Worm (Caenorhabditis elegans) whole organism, young adult: Measurements from ENCODE around the gene ubq-1.

Experiments
- B0035.1 ChIP-seq: sonication (generic microtip); optimal IDR thresholded peaks from 2 replicates; lab custom pipeline; 2016; ENCODE audit warnings: missing genetic modification characterization, mild to moderate bottlenecking, missing compliant biosample characterization, missing genotype, missing genetic modification reagents
- C06A6.2 ChIP-seq: fragments of 200-800 bp; sonication (Bioruptor generic); conservative IDR thresholded peaks from 2 replicates; pipeline ENCODE4 v1.3.6; 2022; ENCODE audit warnings: missing genetic modification characterization, missing compliant biosample characterization
- C17E4.6 ChIP-seq: fragments of 200-800 bp; sonication (Bioruptor generic); IDR thresholded peaks from 2 replicates; pipeline ENCODE4 v1.3.6; 2022; ENCODE audit warnings: missing genetic modification reagents, missing genetic modification characterization, missing compliant biosample characterization
- F10E7.11 ChIP-seq: sonication (generic microtip); optimal IDR thresholded peaks from 2 replicates; lab custom pipeline; 2017; ENCODE audit warnings: mild to moderate bottlenecking, missing genetic modification characterization, moderate library complexity, missing compliant biosample characterization
- F22D6.2 ChIP-seq: sonication (generic microtip); optimal IDR thresholded peaks from 2 replicates; lab custom pipeline; 2016; ENCODE audit warnings: mild to moderate bottlenecking, missing genetic modification characterization, missing compliant biosample characterization
- F33H1.4 ChIP-seq: fragments of 200-800 bp; sonication (Bioruptor generic); IDR thresholded peaks from 2 replicates; pipeline ENCODE4 v1.3.6; 2022; ENCODE audit warnings: missing genetic modification reagents, missing genetic modification characterization, missing compliant biosample characterization
- F39B2.1 ChIP-seq: fragments of 200-800 bp; sonication (Bioruptor generic); IDR thresholded peaks from 2 replicates; pipeline ENCODE4 v1.3.6; 2022; ENCODE audit warnings: missing genetic modification reagents, missing genetic modification characterization, missing compliant biosample characterization
- F52B5.7 ChIP-seq: sonication (generic microtip); optimal IDR thresholded peaks from 2 replicates; lab custom pipeline; 2016; ENCODE audit warnings: mild to moderate bottlenecking, missing genetic modification characterization, missing compliant biosample characterization
- F57C9.4 ChIP-seq: sonication (generic microtip); optimal IDR thresholded peaks from 2 replicates; lab custom pipeline; 2017; ENCODE audit warnings: mild to moderate bottlenecking, missing genetic modification characterization, missing compliant biosample characterization
- K12H6.12 ChIP-seq: fragments of 200-800 bp; sonication (Bioruptor generic); optimal IDR thresholded peaks from 2 replicates; lab custom pipeline; 2018; ENCODE audit warnings: mild to moderate bottlenecking, missing genetic modification characterization, missing compliant biosample characterization
- Y53F4B.3 ChIP-seq: fragments of 200-800 bp; sonication (Bioruptor generic); IDR thresholded peaks from 2 replicates; pipeline ENCODE4 v1.3.6; 2022; ENCODE audit warnings: missing genetic modification reagents, missing genetic modification characterization, missing compliant biosample characterization
- Y53G8AR.9 ChIP-seq: fragments of 200-800 bp; sonication (Bioruptor generic); conservative IDR thresholded peaks from 2 replicates; pipeline ENCODE4 v1.3.6; 2022; ENCODE audit warnings: missing genetic modification reagents, missing genetic modification characterization, missing compliant biosample characterization
- Y56A3A.18 ChIP-seq: fragments of 200-800 bp; sonication (Bioruptor generic); IDR thresholded peaks from 2 replicates; pipeline ENCODE4 v1.3.6; 2022; ENCODE audit warnings: missing genetic modification reagents, missing genetic modification characterization, missing compliant biosample characterization
- ama-1 ChIP-seq, 3 experiments: fragments of 150-350 bp in 1 of 3; sonication (generic microtip) in 2 of 3; optimal IDR thresholded peaks; 2 replicates each; lab custom pipeline; 2014 to 2018; ENCODE audit warnings: missing biosample characterization in 2 of 3, missing genetic modification characterization in 2 of 3, missing genetic modification reagents in 2 of 3
- aptf-3 ChIP-seq: fragments of 200-800 bp; sonication (Bioruptor generic); IDR thresholded peaks from 2 replicates; pipeline ENCODE4 v1.3.6; 2022; ENCODE audit warnings: missing genetic modification characterization, missing compliant biosample characterization
- athp-1 ChIP-seq: sonication (generic microtip); optimal IDR thresholded peaks from 2 replicates; lab custom pipeline; 2017; ENCODE audit warnings: mild to moderate bottlenecking, missing genetic modification characterization, missing compliant biosample characterization
- attf-5 ChIP-seq: fragments of 200-800 bp; sonication (Bioruptor generic); optimal IDR thresholded peaks from 2 replicates; lab custom pipeline; 2018; ENCODE audit warnings: mild to moderate bottlenecking, missing genetic modification characterization, missing compliant biosample characterization
- cebp-2 ChIP-seq: fragments of 200-800 bp; sonication (Bioruptor generic); IDR thresholded peaks from 2 replicates; pipeline ENCODE4 v1.3.6; 2022; ENCODE audit warnings: missing genetic modification characterization, missing compliant biosample characterization
- ceh-100 ChIP-seq: fragments of 200-800 bp; sonication (Bioruptor generic); IDR thresholded peaks from 2 replicates; pipeline ENCODE4 v1.3.6; 2022; ENCODE audit warnings: missing genetic modification reagents, missing genetic modification characterization, missing compliant biosample characterization
- ceh-58 ChIP-seq: fragments of 200-800 bp; sonication (Bioruptor generic); IDR thresholded peaks from 2 replicates; pipeline ENCODE4 v1.3.6; 2022; ENCODE audit warnings: missing genetic modification characterization, missing compliant biosample characterization
- ceh-79 ChIP-seq: sonication (generic microtip); optimal IDR thresholded peaks from 2 replicates; lab custom pipeline; 2017; ENCODE audit warnings: mild to moderate bottlenecking, missing genetic modification characterization, missing compliant biosample characterization
- ceh-91 ChIP-seq: fragments of 200-800 bp; sonication (Bioruptor generic); IDR thresholded peaks from 2 replicates; pipeline ENCODE4 v1.3.6; 2022; ENCODE audit warnings: missing genetic modification reagents, missing genetic modification characterization, missing compliant biosample characterization
- die-1 ChIP-seq: sonication (generic microtip); optimal IDR thresholded peaks from 2 replicates; lab custom pipeline; 2016; ENCODE audit warnings: missing genotype, mild to moderate bottlenecking, missing genetic modification characterization, missing compliant biosample characterization
- dox-1 ChIP-seq: fragments of 200-800 bp; sonication (Bioruptor generic); IDR thresholded peaks from 2 replicates; pipeline ENCODE4 v1.3.6; 2022; ENCODE audit warnings: missing genetic modification reagents, missing genetic modification characterization, missing compliant biosample characterization
- dpff-1 ChIP-seq: sonication (generic microtip); optimal IDR thresholded peaks from 2 replicates; lab custom pipeline; 2017; ENCODE audit warnings: mild to moderate bottlenecking, missing genetic modification characterization, missing compliant biosample characterization
- fkh-3 ChIP-seq: sonication (generic microtip); optimal IDR thresholded peaks from 2 replicates; lab custom pipeline; 2016; ENCODE audit warnings: mild to moderate bottlenecking, missing genetic modification characterization, missing compliant biosample characterization
- hlh-26 ChIP-seq: fragments of 200-800 bp; sonication (Bioruptor generic); conservative IDR thresholded peaks from 2 replicates; pipeline ENCODE4 v1.3.6; 2022; ENCODE audit warnings: missing genetic modification reagents, missing genetic modification characterization, missing compliant biosample characterization
- hmg-1.2 ChIP-seq: fragments of 200-800 bp; sonication (Bioruptor generic); IDR thresholded peaks from 2 replicates; pipeline ENCODE4 v1.3.6; 2022; ENCODE audit warnings: missing genetic modification reagents, missing genetic modification characterization, missing compliant biosample characterization
- let-526 ChIP-seq: fragments of 200-800 bp; sonication (Bioruptor generic); IDR thresholded peaks from 2 replicates; pipeline ENCODE4 v1.3.6; 2022; ENCODE audit warnings: missing genetic modification reagents, missing genetic modification characterization, missing compliant biosample characterization
- lin-26 ChIP-seq: fragments of 200-800 bp; sonication (Bioruptor generic); IDR thresholded peaks from 2 replicates; pipeline ENCODE4 v1.3.6; 2022; ENCODE audit warnings: missing genetic modification reagents, missing genetic modification characterization, missing compliant biosample characterization
- madf-10 ChIP-seq: sonication (generic microtip); optimal IDR thresholded peaks from 2 replicates; lab custom pipeline; 2016; ENCODE audit warnings: mild to moderate bottlenecking, missing genetic modification characterization, missing compliant biosample characterization
- madf-3 ChIP-seq: fragments of 200-800 bp; sonication (Bioruptor generic); IDR thresholded peaks from 2 replicates; pipeline ENCODE4 v1.3.6; 2022; ENCODE audit warnings: missing genetic modification reagents, missing genetic modification characterization, missing compliant biosample characterization
- mes-4 ChIP-seq: sonication (generic microtip); optimal IDR thresholded peaks from 2 replicates; lab custom pipeline; 2016; ENCODE audit warnings: missing genotype, missing genetic modification characterization, missing compliant biosample characterization
- mxl-1 ChIP-seq: sonication (generic microtip); optimal IDR thresholded peaks from 2 replicates; lab custom pipeline; 2016; ENCODE audit warnings: missing genetic modification characterization, missing compliant biosample characterization
- nfyb-1 ChIP-seq: fragments of 200-800 bp; sonication (Bioruptor generic); IDR thresholded peaks from 2 replicates; pipeline ENCODE4 v1.3.6; 2022; ENCODE audit warnings: missing genetic modification reagents, missing genetic modification characterization, missing compliant biosample characterization
- pbrm-1 ChIP-seq: fragments of 200-800 bp; sonication (Bioruptor generic); IDR thresholded peaks from 2 replicates; pipeline ENCODE4 v1.3.6; 2022; ENCODE audit warnings: missing genetic modification reagents, missing genetic modification characterization, missing compliant biosample characterization
- sea-2 ChIP-seq: fragments of 200-800 bp; sonication (Bioruptor generic); IDR thresholded peaks from 2 replicates; pipeline ENCODE4 v1.3.6; 2022; ENCODE audit warnings: missing genetic modification characterization, missing compliant biosample characterization
- somi-1 ChIP-seq: fragments of 200-800 bp; sonication (Bioruptor generic); optimal IDR thresholded peaks from 2 replicates; lab custom pipeline; 2018; ENCODE audit warnings: mild to moderate bottlenecking, missing genetic modification characterization, missing compliant biosample characterization
- tbp1 ChIP-seq: fragments of 200-800 bp; sonication (Bioruptor generic); optimal IDR thresholded peaks from 2 replicates; lab custom pipeline; 2018; ENCODE audit warnings: mild to moderate bottlenecking, missing genetic modification characterization, missing compliant biosample characterization
- tbx-9 ChIP-seq: sonication (generic microtip); optimal IDR thresholded peaks from 2 replicates; lab custom pipeline; 2016; ENCODE audit warnings: borderline replicate concordance, missing genetic modification characterization, inconsistent platforms, missing compliant biosample characterization
- xnd-1 ChIP-seq: sonication (generic microtip); optimal IDR thresholded peaks from 2 replicates; lab custom pipeline; 2016; ENCODE audit warnings: missing genotype, missing genetic modification reagents, missing genetic modification characterization, missing compliant biosample characterization
- zfh-2 ChIP-seq: fragments of 200-800 bp; sonication (Bioruptor generic); conservative IDR thresholded peaks from 2 replicates; pipeline ENCODE4 v1.3.6; 2022; ENCODE audit warnings: missing genetic modification reagents, missing genetic modification characterization, missing compliant biosample characterization
- zim-3 ChIP-seq: sonication (generic microtip); optimal IDR thresholded peaks from 2 replicates; lab custom pipeline; 2017; ENCODE audit warnings: mild to moderate bottlenecking, missing genetic modification characterization, moderate library complexity, missing compliant biosample characterization

The ubq-1 gene

DNA sequence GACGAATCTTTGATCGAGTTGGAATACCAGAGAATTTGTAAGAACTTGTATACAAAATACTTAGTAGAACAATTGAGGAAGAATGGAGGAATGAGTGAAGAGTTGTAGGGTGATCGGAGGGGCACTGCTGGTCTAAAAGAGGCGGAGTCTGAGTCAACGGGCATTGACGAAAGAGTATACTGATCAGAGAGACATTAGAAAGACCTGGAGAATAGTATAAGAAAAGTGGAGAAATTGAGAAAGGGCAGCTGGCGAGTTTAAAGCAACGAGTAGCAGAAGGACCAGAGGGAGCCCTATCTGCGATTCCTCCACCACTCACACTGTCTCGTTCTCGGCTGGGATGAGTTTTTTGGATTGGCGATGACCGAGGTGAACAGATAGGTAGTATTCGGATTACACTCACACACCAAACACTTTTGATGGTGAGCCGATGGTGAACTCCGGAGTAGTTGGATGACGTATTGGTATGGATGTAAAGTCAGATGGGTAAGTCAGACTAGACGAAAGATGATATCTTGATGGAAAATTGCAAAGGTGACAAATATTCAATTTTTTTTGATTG lies 8.5 kb upstream of the ubq-1 start, which contains the start of gene EGAP1.5:
TSS of gene EGAP1.5 (plus strand) at position 289 of the 562 bp plus-strand sequence.
- TF ChIP-seq xnd-1 (tag; lab: Kevin White, UChicago) (no peak), let-526 (no peak), ceh-100 (GFP tag; lab: Robert Waterston, UW) (no peak), somi-1 (GFP tag; lab: Kevin White, UChicago) (no peak), ceh-91 (GFP tag; lab: Robert Waterston, UW) (no peak), Y53G8AR.9 (GFP tag; lab: Robert Waterston, UW) (no peak), ceh-58 (GFP tag; lab: Robert Waterston, UW) (no peak), ceh-79 (tag; lab: Kevin White, UChicago) (no peak), madf-3 (GFP tag; lab: Robert Waterston, UW) (no peak), dpff-1 (no peak), F33H1.4 (GFP tag; lab: Robert Waterston, UW) (no peak), C17E4.6 (GFP tag; lab: Robert Waterston, UW) (no peak), K12H6.12 (tag; lab: Kevin White, UChicago) (no peak), mxl-1 (no peak), zfh-2 (GFP tag; lab: Robert Waterston, UW) (no peak)

DNA sequence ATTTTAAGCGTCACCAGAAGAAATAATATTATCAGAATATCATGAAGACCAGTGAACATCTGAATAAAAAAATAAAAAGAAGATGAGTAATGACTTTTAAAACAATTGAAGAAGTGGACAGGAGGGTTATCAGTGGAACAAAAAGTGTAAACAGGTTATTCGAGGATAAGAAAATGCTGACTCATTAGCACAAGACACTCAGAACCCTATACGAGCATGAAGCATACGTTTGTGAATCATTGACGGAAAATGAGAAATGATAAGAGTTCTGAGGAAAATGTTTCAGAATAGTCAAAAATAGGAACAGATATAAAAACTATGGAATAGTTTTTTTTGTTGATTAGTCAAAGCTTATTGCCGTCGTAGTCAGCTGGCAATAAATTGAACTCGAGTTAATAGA lies 7.2 kb upstream of the ubq-1 start, which contains the start of gene zmp-1:
TSS of gene zmp-1 (minus strand) at position 101 of the 400 bp plus-strand sequence.
- TF ChIP-seq die-1 (tag; lab: Kevin White, UChicago) (no peak), nfyb-1 (no peak), attf-5 (GFP tag; lab: Kevin White, UChicago) (no peak), F22D6.2 (no peak), cebp-2 (GFP tag; lab: Robert Waterston, UW) (no peak), madf-10 (tag; lab: Kevin White, UChicago) (no peak), mxl-1 (no peak), ama-1 (optimal IDR thresholded peaks at IDR 0.05; lab: Kevin White, UChicago) (no peak), ama-1 (GFP tag; optimal IDR thresholded peaks at IDR 0.05; lab: Kevin White, UChicago) (no peak), dox-1 (GFP tag; lab: Robert Waterston, UW) (no peak), F10E7.11 (no peak), tbp1 (GFP tag; lab: Kevin White, UChicago) (no peak), F52B5.7 (tag; lab: Kevin White, UChicago) (no peak), Y56A3A.18 (GFP tag; lab: Robert Waterston, UW) (no peak), Y53F4B.3 (GFP tag; lab: Robert Waterston, UW) (no peak)

DNA sequence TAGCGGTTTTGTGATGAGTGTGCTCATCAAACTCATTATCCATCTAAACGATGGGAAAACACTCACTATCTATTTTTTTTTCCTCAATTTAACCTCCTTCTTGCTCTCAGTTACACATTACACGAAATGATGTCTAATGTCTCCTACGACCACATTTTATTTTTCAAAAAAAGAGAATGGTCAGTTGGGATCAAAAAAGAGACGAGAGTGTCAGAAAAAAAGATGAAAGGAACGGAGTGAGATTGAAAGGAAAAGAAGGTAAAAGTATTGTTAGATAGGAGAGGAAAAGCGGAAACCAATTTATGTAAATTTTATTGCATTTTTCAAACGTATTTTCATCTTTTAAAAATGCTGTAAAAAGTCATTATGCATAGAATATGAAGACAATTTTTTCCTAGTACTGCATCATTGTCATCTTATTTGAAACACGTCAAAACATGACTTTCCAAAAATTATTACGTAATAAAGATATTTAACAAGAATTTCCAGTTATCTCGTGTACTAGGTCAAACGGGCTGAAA lies 5.9 kb upstream of the ubq-1 start:
- TF ChIP-seq ama-1 (optimal IDR thresholded peaks at IDR 0.05; lab: Kevin White, UChicago) (no peak), ama-1 (GFP tag; optimal IDR thresholded peaks at IDR 0.05; lab: Kevin White, UChicago) (no peak), C06A6.2 (GFP tag; lab: Robert Waterston, UW) (no peak), aptf-3 (GFP tag; lab: Robert Waterston, UW) (no peak), sea-2 (no peak), ceh-79 (tag; lab: Kevin White, UChicago) (no peak), mes-4 (no peak), F57C9.4 (no peak), F39B2.1 (GFP tag; lab: Robert Waterston, UW) (no peak), fkh-3 (tag; lab: Kevin White, UChicago) (no peak), athp-1 (no peak), K12H6.12 (tag; lab: Kevin White, UChicago) (no peak), zim-3 (tag; lab: Kevin White, UChicago) (no peak), tbx-9 (tag; lab: Kevin White, UChicago) (no peak), lin-26 (GFP tag; lab: Robert Waterston, UW) (no peak), zfh-2 (GFP tag; lab: Robert Waterston, UW) (no peak), hlh-26 (GFP tag; lab: Robert Waterston, UW) (no peak), hmg-1.2 (GFP tag; lab: Robert Waterston, UW) (no peak), B0035.1 (no peak), pbrm-1 (GFP tag; lab: Robert Waterston, UW) (no peak)
